Fruit fly (Drosophila melanogaster): ENCODE data around the gene RhoGEF3.

RhoGEF3 gene

DNA sequence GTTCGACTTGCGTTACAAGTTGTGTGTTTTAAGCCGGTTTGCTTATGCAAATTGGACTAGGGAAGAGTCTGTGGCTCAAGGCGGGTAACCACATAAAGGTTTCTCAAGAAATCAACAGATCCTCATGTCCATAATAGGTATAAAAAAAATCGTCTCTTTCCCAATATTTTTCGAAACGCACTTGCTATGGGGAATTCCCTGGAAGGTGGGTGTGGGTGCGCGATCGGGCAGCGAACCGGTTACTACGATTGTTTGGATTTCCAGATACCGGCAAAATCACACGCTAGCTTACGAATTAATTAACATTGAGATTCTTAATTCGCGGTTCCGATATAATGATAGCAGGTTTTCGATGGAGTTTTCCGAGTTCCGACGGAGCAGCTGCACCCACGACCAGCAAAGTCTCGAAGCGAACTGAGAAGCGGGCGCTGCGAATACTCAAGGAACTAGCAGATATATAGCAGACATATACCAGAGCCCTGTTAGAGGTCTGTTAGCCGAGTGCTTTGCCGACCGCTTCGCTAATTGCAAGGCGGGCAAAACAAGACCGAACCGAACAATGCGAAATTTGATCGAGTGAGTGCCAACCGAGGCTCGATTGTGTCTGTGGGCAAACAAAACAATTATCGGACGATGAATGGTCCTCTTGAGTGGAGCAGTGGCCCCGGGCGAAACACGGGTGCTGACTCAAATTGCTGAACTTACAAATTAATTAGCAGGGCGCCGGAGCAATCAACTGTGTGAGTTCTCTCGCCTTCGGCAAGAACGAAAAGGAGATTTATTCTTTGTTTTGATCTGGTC, 64.0 kb downstream of the RhoGEF3 start (continued):
- peak; percentile 5 for TF ChIP-seq CG10543 (GFP tag; optimal IDR thresholded peaks at IDR 0.05)
- no peak for TF ChIP-seq CG5180 (GFP tag; optimal IDR thresholded peaks at IDR 0.05)
- 0 out of 3 replicates have a peak, but pooled peaks have one; percentile 17 for TF ChIP-seq ci (GFP tag; IDR thresholded peaks at IDR 0.05)
- no peak for TF ChIP-seq mam (GFP tag; optimal IDR thresholded peaks at IDR 0.05)
- TF ChIP-seq YL-1 (GFP tag; optimal IDR thresholded peaks at IDR 0.05), result no peak
- no peak for TF ChIP-seq ase (GFP tag; IDR thresholded peaks at IDR 0.05)
- TF ChIP-seq Adf1 (GFP tag; IDR thresholded peaks at IDR 0.05), result no peak
- no peak for TF ChIP-seq Fer2 (tag; optimal IDR thresholded peaks at IDR 0.05)
- TF ChIP-seq CG4424 (GFP tag; optimal IDR thresholded peaks at IDR 0.05), result no peak

DNA sequence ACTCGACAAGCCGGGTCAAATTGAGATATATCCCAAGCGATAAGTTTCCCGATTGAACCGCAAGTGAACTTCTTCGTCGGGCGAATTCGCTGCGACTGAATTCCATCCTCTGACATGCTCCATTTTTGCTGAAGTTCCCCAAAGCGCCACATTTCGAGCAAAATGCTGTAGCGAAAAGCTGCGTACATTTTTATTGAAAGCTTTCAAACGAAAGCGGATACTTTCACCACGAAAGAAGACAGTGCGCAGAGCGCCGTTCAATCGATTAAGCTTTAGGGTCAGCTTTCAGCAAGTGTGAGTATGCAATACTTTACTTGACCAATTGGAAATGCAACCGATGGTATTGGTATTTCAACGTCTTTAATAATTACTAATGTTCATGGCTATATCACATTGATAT, 65.6 kb downstream of the RhoGEF3 start, which contains the start of gene mthl10:
TSS of gene mthl10 (minus strand) at position 77 of the 400 bp plus-strand sequence.
- TF ChIP-seq Myb (GFP tag; optimal IDR thresholded peaks at IDR 0.05) (peak; percentile 13), Nf-YB (GFP tag; optimal IDR thresholded peaks at IDR 0.05) (peak; percentile 20), lbe (GFP tag; optimal IDR thresholded peaks at IDR 0.05) (peak; percentile 33), CG12769 (tag; optimal IDR thresholded peaks at IDR 0.05) (peak; percentile 75), BEAF-32 (GFP tag; optimal IDR thresholded peaks at IDR 0.05) (peak; percentile 4), sd (tag; optimal IDR thresholded peaks at IDR 0.05) (peak; percentile 81), ewg (GFP tag; optimal IDR thresholded peaks at IDR 0.05) (peak; percentile 57), MBD-R2 (GFP tag; IDR thresholded peaks at IDR 0.05) (peak; percentile 19; the same call in 1 of the 2 replicates), CG5245 (GFP tag; optimal IDR thresholded peaks at IDR 0.05) (no peak), Hmr (GFP tag; optimal IDR thresholded peaks at IDR 0.05) (peak; percentile 52), CG1603 (tag; optimal IDR thresholded peaks at IDR 0.05) (peak; percentile 15), CG17359 (tag; optimal IDR thresholded peaks at IDR 0.05) (no peak), CG11560 (tag; IDR thresholded peaks at IDR 0.05) (no peak), Hr78 (GFP tag; optimal IDR thresholded peaks at IDR 0.05) (peak in 1 of 2 experiments; percentile 98), nom (GFP tag; optimal IDR thresholded peaks at IDR 0.05) (no peak), Adf1 (GFP tag; IDR thresholded peaks at IDR 0.05) (0 out of 2 replicates have a peak, but pooled peaks have one; percentile 13), CG2199 (GFP tag; IDR thresholded peaks at IDR 0.05) (peak; percentile 64; the same call in 1 of the 3 replicates), CG15601 (tag; optimal IDR thresholded peaks at IDR 0.05) (peak; percentile 80), CG4820 (GFP tag; optimal IDR thresholded peaks at IDR 0.05) (no peak), Med (GFP tag) (peak; percentile 39), CG14860 (GFP tag; IDR thresholded peaks at IDR 0.05; ENCODE audit: partially characterized antibody) (no peak), sug (tag; optimal IDR thresholded peaks at IDR 0.05) (peak; percentile 11), exex (tag; optimal IDR thresholded peaks at IDR 0.05) (peak; percentile 8), Lhr (GFP tag; optimal IDR thresholded peaks at IDR 0.05) (peak; percentile 44), CG4360 (GFP tag; IDR thresholded peaks at IDR 0.05) (0 out of 2 replicates have a peak, but pooled peaks have one; percentile 16), amos (GFP tag; IDR thresholded peaks at IDR 0.05; ENCODE audit: partially characterized antibody) (peak; percentile 12; the same call in 1 of the 2 replicates), CG12659 (GFP tag; optimal IDR thresholded peaks at IDR 0.05) (peak; percentile 10), Meics (GFP tag; optimal IDR thresholded peaks at IDR 0.05) (no peak), dpn (GFP tag; optimal IDR thresholded peaks at IDR 0.05) (no peak), onecut (GFP tag; IDR thresholded peaks at IDR 0.05) (peak; percentile 89), her (GFP tag; optimal IDR thresholded peaks at IDR 0.05) (peak; percentile 81), ac (GFP tag; optimal IDR thresholded peaks at IDR 0.05) (no peak), Bgb (GFP tag; IDR thresholded peaks at IDR 0.05; ENCODE audit: partially characterized antibody) (peak; percentile 13; the same call in 1 of the 2 replicates), Nf-YC (tag; optimal IDR thresholded peaks at IDR 0.05) (peak; percentile 69), kni (GFP tag; optimal IDR thresholded peaks at IDR 0.05) (no peak), CG15073 (GFP tag; optimal IDR thresholded peaks at IDR 0.05) (no peak), chinmo (GFP tag; IDR thresholded peaks at IDR 0.05; ENCODE audit: partially characterized antibody) (0 out of 4 replicates have a peak, but pooled peaks have one; percentile 53), CG16815 (GFP tag; optimal IDR thresholded peaks at IDR 0.05) (no peak)

Data from whole organism, embryonic.